Worm (Caenorhabditis elegans): ENCODE measurements around the gene Y75B12B.1.
A peak's percentile ranks its signal among the peaks of the same experiment; 100 is the strongest.

Gene Y75B12B.1

ce11 chrV:15223668-15224067 lies 39.2 kb downstream of the Y75B12B.1 start, which contains the start of gene srw-24:
Gene srw-24 (plus strand): TSS chrV:15223968.
- TF ChIP-seq snpc-4 (tag; optimal IDR thresholded peaks at IDR 0.05) (no peak), sptf-1 (tag; optimal IDR thresholded peaks at IDR 0.05) (no peak), C16A3.4 (tag; optimal IDR thresholded peaks at IDR 0.05) (no peak), nhr-11 (tag; optimal IDR thresholded peaks at IDR 0.05) (no peak), mep-1 (tag; optimal IDR thresholded peaks at IDR 0.05) (no peak), mab-9 (GFP tag; IDR thresholded peaks at IDR 0.05) (no peak), skn-1 (tag; optimal IDR thresholded peaks at IDR 0.05) (no peak), sup-37 (GFP tag; optimal IDR thresholded peaks at IDR 0.05) (no peak), unc-86 (tag; optimal IDR thresholded peaks at IDR 0.05) (no peak), unc-62 (GFP tag; optimal IDR thresholded peaks at IDR 0.05) (no peak), unc-30 (tag; optimal IDR thresholded peaks at IDR 0.05) (no peak), lin-15B (tag; optimal IDR thresholded peaks at IDR 0.05) (no peak), nhr-20 (tag; optimal IDR thresholded peaks at IDR 0.05) (no peak), pax-3 (tag; optimal IDR thresholded peaks at IDR 0.05) (no peak), ceh-63 (GFP tag; optimal IDR thresholded peaks at IDR 0.05) (no peak), lin-39 (tag; optimal IDR thresholded peaks at IDR 0.05) (no peak), ceh-82 (tag; optimal IDR thresholded peaks at IDR 0.05) (no peak), aha-1 (tag; optimal IDR thresholded peaks at IDR 0.05) (no peak)

DNA sequence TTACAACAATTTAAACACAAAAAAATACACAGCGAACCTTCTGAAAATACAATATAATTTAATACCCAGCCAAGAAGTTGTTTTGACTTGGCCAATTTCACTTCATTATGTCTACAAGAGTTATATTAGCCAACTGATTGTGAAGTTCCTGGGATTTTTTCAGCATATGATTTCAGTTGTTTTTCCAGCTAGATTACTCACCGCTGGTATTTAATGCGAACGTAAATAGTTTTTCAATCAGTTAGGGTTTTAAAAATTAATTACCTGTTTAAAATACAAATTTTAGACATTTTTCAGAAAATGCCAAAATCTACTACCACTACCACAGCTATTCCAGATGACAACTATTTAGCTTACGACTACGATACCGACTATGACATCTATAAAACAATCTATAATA lies 41.2 kb downstream of the Y75B12B.1 start, which contains the start of gene srw-14:
srw-14 (plus strand) TSS at position 301 of the 400 bp plus-strand sequence.
- TF ChIP-seq ama-1 (optimal IDR thresholded peaks at IDR 0.05): no peak

- no peak for TF ChIP-seq rnt-1 (tag; optimal IDR thresholded peaks at IDR 0.05)
- peak; percentile 79 for TF ChIP-seq elt-2 (tag; optimal IDR thresholded peaks at IDR 0.05)
- no peak for TF ChIP-seq snpc-4 (tag; optimal IDR thresholded peaks at IDR 0.05)
- TF ChIP-seq sox-4 (tag; optimal IDR thresholded peaks at IDR 0.05): no peak
- peak; percentile 45 for TF ChIP-seq tlp-1 (tag; optimal IDR thresholded peaks at IDR 0.05)
Measured at ce11 chrV:15226206-15226605, 41.7 kb downstream of the Y75B12B.1 start.

DNA sequence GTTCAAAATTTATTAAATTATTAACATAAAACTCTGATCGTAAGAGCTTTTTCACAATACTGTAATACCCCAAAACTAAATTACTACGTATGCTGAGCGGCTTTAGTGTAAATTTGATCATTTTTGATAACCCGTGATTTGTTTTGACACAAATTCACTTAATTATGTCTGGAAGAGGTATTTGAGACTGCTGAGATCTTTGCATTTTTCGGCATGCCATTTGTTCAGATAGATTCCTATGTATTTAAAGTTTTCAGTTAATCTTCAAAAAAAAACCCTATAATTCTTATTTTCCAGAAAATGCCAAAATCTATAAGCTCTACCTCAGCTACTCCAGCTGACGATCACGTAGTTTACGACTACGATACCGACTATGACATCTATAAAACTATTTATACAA lies 45.7 kb downstream of the Y75B12B.1 start, which contains the start of gene srw-15:
srw-15 (plus strand) TSS at position 301 of the 400 bp plus-strand sequence.
- no peak for TF ChIP-seq ces-1 (GFP tag; optimal IDR thresholded peaks at IDR 0.05)
- no peak for TF ChIP-seq efl-1 (optimal IDR thresholded peaks at IDR 0.05)
- peak in 1 of 2 experiments; percentile 60 for TF ChIP-seq efl-1 (GFP tag; optimal IDR thresholded peaks at IDR 0.05 in 1 of 2)

DNA sequence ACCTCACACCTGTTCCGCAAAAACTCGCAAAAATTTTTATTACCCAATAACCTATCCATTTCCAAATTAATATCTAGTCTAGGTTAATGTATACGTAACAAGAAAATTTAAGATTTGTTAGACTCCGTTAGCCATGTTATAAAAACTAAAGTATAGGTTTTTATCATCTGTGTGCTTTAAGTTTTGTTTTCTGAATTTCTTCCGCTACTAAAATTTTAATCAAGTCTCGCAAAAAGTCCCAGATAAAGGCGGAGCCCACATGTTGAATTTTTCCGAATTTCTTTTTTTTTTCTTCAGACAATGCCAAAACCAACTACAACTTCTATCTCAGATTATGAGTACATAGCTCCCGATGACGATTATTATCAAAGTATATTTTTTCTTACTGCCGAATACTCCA lies 47.7 kb downstream of the Y75B12B.1 start, which contains the start of gene srw-13:
srw-13 (plus strand) TSS at position 301 of the 400 bp plus-strand sequence.
- TF ChIP-seq tlp-1 (tag; optimal IDR thresholded peaks at IDR 0.05): no peak
- TF ChIP-seq skn-1 (tag; optimal IDR thresholded peaks at IDR 0.05): no peak
- no peak for TF ChIP-seq lin-35 (GFP tag; optimal IDR thresholded peaks at IDR 0.05)
- TF ChIP-seq mdl-1 (tag; optimal IDR thresholded peaks at IDR 0.05): no peak
- no peak for TF ChIP-seq C04F5.9 (tag; optimal IDR thresholded peaks at IDR 0.05)
- no peak for TF ChIP-seq dsc-1 (tag; optimal IDR thresholded peaks at IDR 0.05)
- TF ChIP-seq aha-1 (tag; optimal IDR thresholded peaks at IDR 0.05): no peak
- no peak for TF ChIP-seq hpl-2 (GFP tag; optimal IDR thresholded peaks at IDR 0.05)
- TF ChIP-seq nhr-28 (tag; optimal IDR thresholded peaks at IDR 0.05): no peak
- TF ChIP-seq ceh-8 (GFP tag; optimal IDR thresholded peaks at IDR 0.05): no peak
- no peak for TF ChIP-seq fkh-10 (GFP tag; optimal IDR thresholded peaks at IDR 0.05)
- no peak for TF ChIP-seq ceh-82 (tag; optimal IDR thresholded peaks at IDR 0.05)
- no peak for TF ChIP-seq nhr-85 (tag)
- no peak for TF ChIP-seq unc-62 (GFP tag; optimal IDR thresholded peaks at IDR 0.05)

Data from whole organism, L1 larva.